Fruit fly (Drosophila melanogaster) whole organism, embryonic: ENCODE measurements around the gene Ubi-p63E.

Experiments
- Atf3 ChIP-seq: fragments of 200-800 bp; sonication (Bioruptor generic); optimal IDR thresholded peaks from 3 replicates; lab custom pipeline; 2016; ENCODE audit warnings: missing biosample characterization, missing genetic modification characterization
- BtbVII ChIP-seq: fragments of 200-800 bp; sonication (Bioruptor generic); optimal IDR thresholded peaks from 3 replicates; lab custom pipeline; 2017; ENCODE audit warnings: missing biosample characterization, mild to moderate bottlenecking, missing genetic modification characterization
- CG10147 ChIP-seq: fragments of 200-800 bp; sonication (Bioruptor generic); optimal IDR thresholded peaks from 2 replicates; lab custom pipeline; 2019; ENCODE audit warnings: missing biosample characterization, mild to moderate bottlenecking, missing genetic modification characterization, moderate library complexity
- CG1024 ChIP-seq: fragments of 200-800 bp; sonication (Bioruptor generic); IDR thresholded peaks from 2 replicates; pipeline ENCODE4 v1.3.6; 2022; ENCODE audit warnings: missing biosample characterization, missing genetic modification characterization
- CG10462 ChIP-seq: fragments of 200-800 bp; sonication (Bioruptor generic); optimal IDR thresholded peaks from 2 replicates; lab custom pipeline; 2016; ENCODE audit warnings: missing biosample characterization, missing genetic modification characterization
- CG12155 ChIP-seq: fragments of 200-800 bp; sonication (Bioruptor generic); optimal IDR thresholded peaks from 3 replicates; lab custom pipeline; 2016; ENCODE audit warnings: missing biosample characterization, missing genetic modification characterization
- CG12391 ChIP-seq: fragments of 200-800 bp; sonication (Bioruptor generic); optimal IDR thresholded peaks from 3 replicates; lab custom pipeline; 2018; ENCODE audit warnings: missing biosample characterization, mild to moderate bottlenecking, missing genetic modification characterization, moderate library complexity
- CG13424 ChIP-seq: fragments of 200-800 bp; sonication (Bioruptor generic); optimal IDR thresholded peaks from 2 replicates; lab custom pipeline; 2019; ENCODE audit warnings: missing biosample characterization, mild to moderate bottlenecking, missing genetic modification characterization, moderate library complexity
- CG15073 ChIP-seq: fragments of 200-800 bp; sonication (Bioruptor generic); optimal IDR thresholded peaks from 2 replicates; lab custom pipeline; 2016; ENCODE audit warnings: missing biosample characterization, missing genetic modification characterization
- CG16813 ChIP-seq: fragments of 200-800 bp; sonication (Bioruptor generic); IDR thresholded peaks from 3 replicates; pipeline ENCODE4 v1.3.6; 2022; ENCODE audit warnings: missing biosample characterization, missing genetic modification characterization; ENCODE audit not compliant: partially characterized antibody
- CG16815 ChIP-seq: fragments of 200-800 bp; sonication (Bioruptor generic); optimal IDR thresholded peaks from 3 replicates; lab custom pipeline; 2017; ENCODE audit warnings: missing biosample characterization, mild to moderate bottlenecking, missing genetic modification characterization
- CG17328 ChIP-seq: fragments of 200-800 bp; sonication (Bioruptor generic); IDR thresholded peaks from 2 replicates; pipeline ENCODE4 v1.3.6; 2022; ENCODE audit warnings: missing biosample characterization, missing genetic modification characterization
- CG17912 ChIP-seq: fragments of 200-800 bp; sonication (Bioruptor generic); optimal IDR thresholded peaks from 2 replicates; lab custom pipeline; 2018; ENCODE audit warnings: missing biosample characterization, mild to moderate bottlenecking, missing genetic modification characterization
- CG18262 ChIP-seq: fragments of 200-800 bp; optimal IDR thresholded peaks from 3 replicates; lab custom pipeline; 2019; ENCODE audit warnings: missing biosample characterization, mild to moderate bottlenecking, missing genetic modification characterization, moderate library complexity
- CG30403 ChIP-seq: fragments of 200-800 bp; sonication (Bioruptor generic); optimal IDR thresholded peaks from 3 replicates; lab custom pipeline; 2016; ENCODE audit warnings: missing biosample characterization, missing genetic modification characterization
- CG4404 ChIP-seq: fragments of 200-800 bp; sonication (Bioruptor generic); IDR thresholded peaks from 2 replicates; pipeline ENCODE4 v1.3.6; 2022; ENCODE audit warnings: missing biosample characterization, missing genetic modification characterization
- CG4820 ChIP-seq: fragments of 200-800 bp; sonication (Bioruptor generic); optimal IDR thresholded peaks from 3 replicates; lab custom pipeline; 2016; ENCODE audit warnings: missing biosample characterization, missing genetic modification characterization
- CG6654 ChIP-seq: fragments of 200-800 bp; sonication (Bioruptor generic); optimal IDR thresholded peaks from 2 replicates; lab custom pipeline; 2017; ENCODE audit warnings: missing biosample characterization, mild to moderate bottlenecking, missing genetic modification characterization
- CG6689 ChIP-seq: fragments of 200-800 bp; sonication (Bioruptor generic); IDR thresholded peaks from 2 replicates; pipeline ENCODE4 v1.3.6; 2022; ENCODE audit warnings: missing biosample characterization, missing genetic modification characterization
- CG9609 ChIP-seq: fragments of 200-800 bp; sonication (Bioruptor generic); optimal IDR thresholded peaks from 3 replicates; lab custom pipeline; 2016; ENCODE audit warnings: missing biosample characterization, missing genetic modification characterization
- CG9727 ChIP-seq: fragments of 200-800 bp; sonication (Bioruptor generic); optimal IDR thresholded peaks from 3 replicates; lab custom pipeline; 2017; ENCODE audit warnings: missing biosample characterization, mild to moderate bottlenecking, missing genetic modification characterization
- CG9797 ChIP-seq: fragments of 200-800 bp; sonication (Bioruptor generic); optimal IDR thresholded peaks from 3 replicates; lab custom pipeline; 2018; ENCODE audit warnings: missing biosample characterization, mild to moderate bottlenecking, missing genetic modification characterization
- Chrac-16 ChIP-seq: fragments of 200-800 bp; sonication (Bioruptor generic); optimal IDR thresholded peaks from 3 replicates; lab custom pipeline; 2016; ENCODE audit warnings: missing biosample characterization, missing genetic modification characterization
- Dbx ChIP-seq: fragments of 200-800 bp; sonication (Bioruptor generic); IDR thresholded peaks from 3 replicates; pipeline ENCODE4 v1.3.6; 2022; ENCODE audit warnings: missing biosample characterization, missing genetic modification characterization
- Dll ChIP-seq: fragments of 200-800 bp; sonication (Bioruptor generic); IDR thresholded peaks from 4 replicates; pipeline ENCODE4 v1.3.6; 2022; ENCODE audit warnings: missing biosample characterization, missing genetic modification characterization; ENCODE audit not compliant: partially characterized antibody
- E2f2 ChIP-seq: fragments of 200-800 bp; sonication (Bioruptor generic); IDR thresholded peaks from 2 replicates; pipeline ENCODE4 v1.3.6; 2022; ENCODE audit warnings: missing biosample characterization, missing genetic modification characterization
- Hr39 ChIP-seq: fragments of >200 bp; optimal IDR thresholded peaks from 2 replicates; lab custom pipeline; 2017
- Kr ChIP-seq: fragments of 200-800 bp; sonication (Bioruptor generic); optimal IDR thresholded peaks from 2 replicates; lab custom pipeline; 2017; ENCODE audit warnings: missing biosample characterization, mild to moderate bottlenecking, missing genetic modification characterization
- Mrtf ChIP-seq: fragments of 200-800 bp; sonication (Bioruptor generic); IDR thresholded peaks from 3 replicates; pipeline ENCODE4 v1.3.6; 2022; ENCODE audit warnings: missing biosample characterization, missing genetic modification characterization
- Nf-YA ChIP-seq: fragments of 200-800 bp; sonication (Bioruptor generic); IDR thresholded peaks from 2 replicates; pipeline ENCODE4 v1.3.6; 2022; ENCODE audit warnings: missing biosample characterization, missing genetic modification characterization
- Nf-YB ChIP-seq: fragments of 200-800 bp; sonication (Bioruptor generic); optimal IDR thresholded peaks from 3 replicates; lab custom pipeline; 2019; ENCODE audit warnings: missing biosample characterization, mild to moderate bottlenecking, missing genetic modification characterization, moderate library complexity
- Ravus ChIP-seq: fragments of 200-800 bp; sonication (Bioruptor generic); IDR thresholded peaks from 2 replicates; pipeline ENCODE4 v1.3.6; 2022; ENCODE audit warnings: missing biosample characterization, missing genetic modification characterization
- Xbp1 ChIP-seq: fragments of 200-800 bp; sonication (Bioruptor generic); optimal IDR thresholded peaks from 3 replicates; lab custom pipeline; 2016; ENCODE audit warnings: missing biosample characterization, mild to moderate bottlenecking, missing genetic modification characterization
- bbx ChIP-seq: fragments of 200-800 bp; sonication (Bioruptor generic); IDR thresholded peaks from 2 replicates; pipeline ENCODE4 v1.3.6; 2022; ENCODE audit warnings: missing biosample characterization, missing genetic modification characterization; ENCODE audit not compliant: partially characterized antibody
- br ChIP-seq: fragments of >200 bp; optimal IDR thresholded peaks from 2 replicates; lab custom pipeline; 2017
- caup ChIP-seq: fragments of 200-800 bp; sonication (Bioruptor generic); optimal IDR thresholded peaks from 3 replicates; lab custom pipeline; 2017; ENCODE audit warnings: missing biosample characterization, mild to moderate bottlenecking, missing genetic modification characterization, moderate library complexity; ENCODE audit not compliant: severe bottlenecking
- cg ChIP-seq: fragments of 200-800 bp; sonication (Bioruptor generic); optimal IDR thresholded peaks from 3 replicates; lab custom pipeline; 2019; ENCODE audit warnings: missing biosample characterization, mild to moderate bottlenecking, missing genetic modification characterization, moderate library complexity
- emc ChIP-seq: fragments of 200-800 bp; sonication (Bioruptor generic); optimal IDR thresholded peaks from 2 replicates; lab custom pipeline; 2016; ENCODE audit warnings: missing biosample characterization, missing genetic modification characterization
- p53 ChIP-seq: fragments of 200-800 bp; sonication (Bioruptor generic); optimal IDR thresholded peaks from 2 replicates; lab custom pipeline; 2016; ENCODE audit warnings: missing biosample characterization, missing genetic modification characterization
- phol ChIP-seq: fragments of 200-800 bp; sonication (Bioruptor generic); optimal IDR thresholded peaks from 3 replicates; lab custom pipeline; 2018; ENCODE audit warnings: missing biosample characterization, mild to moderate bottlenecking, missing genetic modification characterization, moderate library complexity
- psq ChIP-seq: fragments of 200-800 bp; sonication (Bioruptor generic); optimal IDR thresholded peaks from 2 replicates; lab custom pipeline; 2017; ENCODE audit warnings: missing biosample characterization, missing genetic modification characterization
- pum ChIP-seq: fragments of 200-800 bp; sonication (Bioruptor generic); optimal IDR thresholded peaks from 2 replicates; lab custom pipeline; 2016; ENCODE audit warnings: missing biosample characterization, missing genetic modification characterization
- ranshi ChIP-seq: fragments of 200-800 bp; sonication (Bioruptor generic); IDR thresholded peaks from 2 replicates; pipeline ENCODE4 v1.3.6; 2022; ENCODE audit warnings: missing biosample characterization, missing genetic modification characterization
- scrt ChIP-seq: fragments of 200-800 bp; sonication (Bioruptor generic); optimal IDR thresholded peaks from 2 replicates; lab custom pipeline; 2018; ENCODE audit warnings: missing biosample characterization, mild to moderate bottlenecking, missing genetic modification characterization, moderate library complexity
- shn ChIP-seq: fragments of 200-800 bp; sonication (Bioruptor generic); optimal IDR thresholded peaks from 3 replicates; lab custom pipeline; 2016; ENCODE audit warnings: missing biosample characterization, missing genetic modification characterization
- sisA ChIP-seq: fragments of 200-800 bp; sonication (Bioruptor generic); IDR thresholded peaks from 2 replicates; pipeline ENCODE4 v1.3.6; 2022; ENCODE audit warnings: missing biosample characterization, missing genetic modification characterization
- slou ChIP-seq: fragments of 200-800 bp; sonication (Bioruptor generic); optimal IDR thresholded peaks from 3 replicates; lab custom pipeline; 2016; ENCODE audit warnings: missing biosample characterization, missing genetic modification characterization
- unc-4 ChIP-seq: fragments of 200-800 bp; sonication (Bioruptor generic); IDR thresholded peaks from 2 replicates; pipeline ENCODE4 v1.3.6; 2022; ENCODE audit warnings: missing biosample characterization, missing genetic modification characterization; ENCODE audit not compliant: partially characterized antibody
- unpg ChIP-seq: fragments of 200-800 bp; sonication (Bioruptor generic); optimal IDR thresholded peaks from 3 replicates; lab custom pipeline; 2018; ENCODE audit warnings: missing biosample characterization, mild to moderate bottlenecking, missing genetic modification characterization, moderate library complexity
- zen ChIP-seq: fragments of 200-800 bp; sonication (Bioruptor generic); optimal IDR thresholded peaks from 3 replicates; lab custom pipeline; 2018; ENCODE audit warnings: missing biosample characterization, mild to moderate bottlenecking, missing genetic modification characterization, moderate library complexity
- zf30C ChIP-seq: fragments of 200-800 bp; sonication (Bioruptor generic); optimal IDR thresholded peaks from 3 replicates; lab custom pipeline; 2018; ENCODE audit warnings: missing biosample characterization, mild to moderate bottlenecking, missing genetic modification characterization
- zfh1 ChIP-seq: fragments of 200-800 bp; sonication (Bioruptor generic); IDR thresholded peaks from 3 replicates; pipeline ENCODE4 v1.3.6; 2022; ENCODE audit warnings: missing biosample characterization, missing genetic modification characterization

Gene Ubi-p63E

dm6 chr3L:3875004-3875403 lies 28.0 kb downstream of the Ubi-p63E start (continued):
- TF ChIP-seq pum (GFP tag; lab: Kevin White, UChicago) (peak; percentile 54), E2f2 (no peak), Atf3 (GFP tag; lab: Kevin White, UChicago) (peak; percentile 6), bbx (no peak), Dll (GFP tag; lab: Robert Waterston, UW) (no peak), unpg (GFP tag; lab: Kevin White, UChicago) (peak; percentile 44), cg (GFP tag; lab: Kevin White, UChicago) (no peak), Ravus (GFP tag; lab: Robert Waterston, UW) (no peak), CG1024 (GFP tag; lab: Robert Waterston, UW) (0 out of 2 replicates have a peak, but pooled peaks have one; percentile 28), Chrac-16 (GFP tag; lab: Kevin White, UChicago) (peak; percentile 55), zfh1 (GFP tag; lab: Robert Waterston, UW) (peak; percentile 8; the same call in 1 of the 3 replicates), shn (peak; percentile 5), CG16813 (no peak), CG12155 (GFP tag; lab: Kevin White, UChicago) (peak; percentile 1), CG4820 (GFP tag; lab: Kevin White, UChicago) (peak; percentile 51), CG10147 (GFP tag; lab: Kevin White, UChicago) (no peak), CG12391 (tag; lab: Kevin White, UChicago) (peak; percentile 50), CG17328 (GFP tag; lab: Robert Waterston, UW) (peak; percentile 65), CG9797 (GFP tag; lab: Kevin White, UChicago) (no peak), Dbx (GFP tag; lab: Robert Waterston, UW) (no peak), CG16815 (GFP tag; lab: Kevin White, UChicago) (peak; percentile 33), Hr39 (lab: Kevin White, UChicago) (no peak), CG10462 (GFP tag; lab: Kevin White, UChicago) (peak; percentile 43), Xbp1 (peak; percentile 50), CG17912 (GFP tag; lab: Kevin White, UChicago) (no peak), emc (GFP tag; lab: Kevin White, UChicago) (no peak), CG9727 (GFP tag; lab: Kevin White, UChicago) (peak; percentile 65), sisA (0 out of 2 replicates have a peak, but pooled peaks have one; percentile 34), caup (GFP tag; lab: Kevin White, UChicago) (no peak), CG18262 (tag; lab: Kevin White, UChicago) (peak; percentile 72), zf30C (GFP tag; lab: Kevin White, UChicago) (peak; percentile 62), CG6654 (GFP tag; lab: Kevin White, UChicago) (no peak), BtbVII (GFP tag; lab: Kevin White, UChicago) (no peak), CG30403 (GFP tag; lab: Kevin White, UChicago) (peak; percentile 19), psq (GFP tag; lab: Kevin White, UChicago) (no peak), ranshi (GFP tag; lab: Robert Waterston, UW) (no peak), CG9609 (GFP tag; lab: Kevin White, UChicago) (peak; percentile 14), CG4404 (GFP tag; lab: Robert Waterston, UW) (peak; percentile 56), p53 (GFP tag; lab: Kevin White, UChicago) (no peak), phol (tag; lab: Kevin White, UChicago) (peak; percentile 45), Mrtf (GFP tag; lab: Robert Waterston, UW) (no peak), unc-4 (GFP tag; lab: Robert Waterston, UW) (no peak), Nf-YA (GFP tag; lab: Robert Waterston, UW) (no peak), CG15073 (GFP tag; lab: Kevin White, UChicago) (no peak), CG13424 (tag; lab: Kevin White, UChicago) (peak; percentile 30), zen (tag; lab: Kevin White, UChicago) (peak; percentile 41), slou (GFP tag; lab: Kevin White, UChicago) (no peak), br (lab: Kevin White, UChicago) (no peak), Nf-YB (GFP tag; lab: Kevin White, UChicago) (peak; percentile 30), scrt (GFP tag; lab: Kevin White, UChicago) (no peak), CG6689 (GFP tag; lab: Robert Waterston, UW) (0 out of 2 replicates have a peak, but pooled peaks have one; percentile 12), Kr (GFP tag; lab: Kevin White, UChicago) (no peak)
